Worm (Caenorhabditis elegans): ENCODE results near the gene F40G12.2.

The F40G12.2 gene

DNA sequence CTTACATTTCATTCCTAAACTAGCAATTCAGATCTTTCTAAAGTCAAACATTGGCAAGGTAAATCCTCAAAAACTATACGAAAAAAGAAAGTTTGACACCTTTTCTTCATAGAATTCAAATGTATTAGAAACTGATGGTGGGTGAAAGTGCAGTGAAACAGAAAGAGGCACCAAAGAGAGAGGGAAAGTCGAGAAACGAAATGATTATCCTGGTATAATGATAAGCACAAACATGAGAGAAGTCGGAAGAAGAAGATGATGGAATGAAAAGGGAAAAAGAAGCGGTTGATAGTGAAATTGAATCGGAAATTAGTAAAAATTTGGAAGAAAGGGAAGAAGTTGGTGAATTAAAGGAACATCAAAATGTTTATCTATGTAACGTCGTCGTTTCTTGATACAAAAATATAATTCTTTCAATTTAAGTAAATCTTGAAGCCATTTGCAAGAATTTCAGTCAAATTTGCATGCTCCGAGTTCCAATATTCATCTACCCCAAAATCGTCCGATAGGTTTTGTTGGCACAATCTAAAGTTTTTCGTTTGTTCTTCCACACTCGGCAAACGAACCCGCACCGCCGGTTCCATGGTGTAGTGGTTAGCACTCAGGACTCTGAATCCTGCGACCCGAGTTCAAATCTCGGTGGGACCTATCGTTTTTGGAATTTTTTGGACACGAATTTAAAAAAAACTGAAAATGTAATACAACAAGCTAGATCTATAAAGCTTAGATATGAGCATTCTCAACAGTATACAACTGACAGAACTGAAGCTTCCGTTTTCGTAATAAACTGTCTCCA, 29.7 kb downstream of the F40G12.2 start:
- TF ChIP-seq hnd-1 (tag; optimal IDR thresholded peaks at IDR 0.05) (no peak), B0310.2 (tag; optimal IDR thresholded peaks at IDR 0.05) (no peak), pes-1 (GFP tag; IDR thresholded peaks at IDR 0.05) (no peak), scrt-1 (GFP tag; IDR thresholded peaks at IDR 0.05) (no peak), sea-1 (GFP tag; conservative IDR thresholded peaks at IDR 0.05) (no peak)

DNA sequence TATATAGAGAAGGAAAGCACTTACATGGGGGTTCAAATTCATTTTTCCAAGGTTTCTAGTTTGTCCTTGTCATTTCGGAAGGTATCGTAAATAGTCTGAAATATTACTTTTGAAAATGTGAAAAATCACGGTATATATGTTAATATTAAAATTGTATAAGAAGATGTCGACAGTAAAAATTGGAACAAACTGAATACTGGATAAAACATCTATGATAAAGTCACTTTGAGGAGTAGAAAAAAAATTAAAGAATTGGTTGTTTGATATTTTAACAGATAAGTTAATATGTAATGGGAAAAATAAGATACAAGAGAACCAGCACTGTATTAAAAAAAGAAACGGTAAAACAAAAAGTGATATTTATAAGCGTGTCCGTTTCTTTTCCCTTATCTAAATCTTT, 34.4 kb downstream of the F40G12.2 start, which contains the start of gene nep-21:
Gene nep-21 (minus strand): TSS at position 101 of the 400 bp plus-strand sequence.
- TF ChIP-seq ceh-13 (GFP tag; optimal IDR thresholded peaks at IDR 0.05) (no peak), ama-1 (optimal IDR thresholded peaks at IDR 0.05) (no peak), ceh-36 (tag; optimal IDR thresholded peaks at IDR 0.05) (no peak), sea-1 (GFP tag; conservative IDR thresholded peaks at IDR 0.05) (no peak), ets-7 (tag; optimal IDR thresholded peaks at IDR 0.05) (no peak), B0310.2 (tag; optimal IDR thresholded peaks at IDR 0.05) (no peak), aly-1 (tag; optimal IDR thresholded peaks at IDR 0.05) (no peak), pes-1 (GFP tag; IDR thresholded peaks at IDR 0.05) (no peak), hnd-1 (tag; optimal IDR thresholded peaks at IDR 0.05) (no peak), flt-1 (GFP tag; IDR thresholded peaks at IDR 0.05) (no peak), hmg-4 (GFP tag; optimal IDR thresholded peaks at IDR 0.05) (no peak)

DNA sequence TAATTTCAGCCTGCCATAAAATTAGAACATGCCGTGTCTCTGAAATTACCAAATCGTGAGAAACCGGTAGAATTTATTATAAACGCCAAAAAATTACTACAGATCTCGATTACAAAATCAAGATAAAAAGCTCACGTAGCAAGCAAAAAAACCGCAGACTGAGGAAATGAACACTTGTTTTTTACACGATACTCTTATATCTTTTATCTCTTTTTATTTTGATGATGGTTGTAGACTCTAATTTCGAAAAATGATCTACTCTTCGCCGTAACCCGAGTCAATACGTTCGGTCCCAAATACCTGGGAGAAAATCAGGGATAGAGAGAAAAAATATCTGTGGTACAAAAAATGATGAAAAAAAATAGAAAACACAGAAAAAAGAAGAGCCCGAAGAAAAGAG, 37.6 kb downstream of the F40G12.2 start:
- TF ChIP-seq tra-4 (tag; optimal IDR thresholded peaks at IDR 0.05) (no peak), flt-1 (GFP tag; IDR thresholded peaks at IDR 0.05) (no peak), hnd-1 (tag; optimal IDR thresholded peaks at IDR 0.05) (no peak), sea-1 (GFP tag; conservative IDR thresholded peaks at IDR 0.05) (no peak), tbx-37 (GFP tag; conservative IDR thresholded peaks at IDR 0.05) (no peak)

ce11 chrV:14215106-14215505, 45.6 kb downstream of the F40G12.2 start, which contains the start of gene T16A9.5:
TSS of gene T16A9.5 (minus strand) at chrV:14215206.
- TF ChIP-seq flt-1 (GFP tag; IDR thresholded peaks at IDR 0.05) (no peak), tra-4 (tag; optimal IDR thresholded peaks at IDR 0.05) (no peak), ceh-36 (tag; optimal IDR thresholded peaks at IDR 0.05) (no peak), ama-1 (optimal IDR thresholded peaks at IDR 0.05) (no peak), ceh-13 (GFP tag; optimal IDR thresholded peaks at IDR 0.05) (no peak), tbx-11 (GFP tag; IDR thresholded peaks at IDR 0.05) (no peak), sea-1 (GFP tag; conservative IDR thresholded peaks at IDR 0.05) (no peak), ets-7 (tag; optimal IDR thresholded peaks at IDR 0.05) (no peak), F13C5.2 (tag; optimal IDR thresholded peaks at IDR 0.05) (no peak), hmg-4 (GFP tag; optimal IDR thresholded peaks at IDR 0.05) (no peak), B0310.2 (tag; optimal IDR thresholded peaks at IDR 0.05) (no peak), pes-1 (GFP tag; IDR thresholded peaks at IDR 0.05) (no peak), hmbx-1 (tag; optimal IDR thresholded peaks at IDR 0.05) (no peak), aly-1 (tag; optimal IDR thresholded peaks at IDR 0.05) (no peak), scrt-1 (GFP tag; IDR thresholded peaks at IDR 0.05) (no peak), hnd-1 (tag; optimal IDR thresholded peaks at IDR 0.05) (no peak), tbx-37 (GFP tag; conservative IDR thresholded peaks at IDR 0.05) (no peak)

- TF ChIP-seq hmbx-1 (tag; optimal IDR thresholded peaks at IDR 0.05) (no peak), ama-1 (optimal IDR thresholded peaks at IDR 0.05) (no peak), aly-1 (tag; optimal IDR thresholded peaks at IDR 0.05) (no peak), hmg-4 (GFP tag; optimal IDR thresholded peaks at IDR 0.05) (no peak), ceh-13 (GFP tag; optimal IDR thresholded peaks at IDR 0.05) (no peak), scrt-1 (GFP tag; IDR thresholded peaks at IDR 0.05) (no peak), pes-1 (GFP tag; IDR thresholded peaks at IDR 0.05) (no peak), flt-1 (GFP tag; IDR thresholded peaks at IDR 0.05) (no peak), tbx-37 (GFP tag; conservative IDR thresholded peaks at IDR 0.05) (no peak), F13C5.2 (tag; optimal IDR thresholded peaks at IDR 0.05) (no peak), tra-4 (tag; optimal IDR thresholded peaks at IDR 0.05) (no peak), hnd-1 (tag; optimal IDR thresholded peaks at IDR 0.05) (no peak), ets-7 (tag; optimal IDR thresholded peaks at IDR 0.05) (no peak)
Observed at ce11 chrV:14212813-14213212, 47.9 kb downstream of the F40G12.2 start.

ce11 chrV:14210743-14211142, 50.0 kb downstream of the F40G12.2 start, which contains the start of gene str-230:
TSS of gene str-230 (minus strand) at chrV:14210843.
- no peak for TF ChIP-seq F13C5.2 (tag; optimal IDR thresholded peaks at IDR 0.05)
- no peak for TF ChIP-seq sea-1 (GFP tag; conservative IDR thresholded peaks at IDR 0.05)
- TF ChIP-seq hmbx-1 (tag; optimal IDR thresholded peaks at IDR 0.05): no peak
- TF ChIP-seq ets-7 (tag; optimal IDR thresholded peaks at IDR 0.05): no peak
- no peak for TF ChIP-seq hmg-4 (GFP tag; optimal IDR thresholded peaks at IDR 0.05)
- no peak for TF ChIP-seq ceh-36 (tag; optimal IDR thresholded peaks at IDR 0.05)
- TF ChIP-seq tbx-11 (GFP tag; IDR thresholded peaks at IDR 0.05): no peak
- no peak for TF ChIP-seq ama-1 (optimal IDR thresholded peaks at IDR 0.05)
- TF ChIP-seq tbx-37 (GFP tag; conservative IDR thresholded peaks at IDR 0.05): no peak
- TF ChIP-seq hnd-1 (tag; optimal IDR thresholded peaks at IDR 0.05): no peak
- no peak for TF ChIP-seq flt-1 (GFP tag; IDR thresholded peaks at IDR 0.05)
- TF ChIP-seq tra-4 (tag; optimal IDR thresholded peaks at IDR 0.05): no peak
- no peak for TF ChIP-seq scrt-1 (GFP tag; IDR thresholded peaks at IDR 0.05)
- TF ChIP-seq ceh-13 (GFP tag; optimal IDR thresholded peaks at IDR 0.05): no peak
- no peak for TF ChIP-seq aly-1 (tag; optimal IDR thresholded peaks at IDR 0.05)
- TF ChIP-seq B0310.2 (tag; optimal IDR thresholded peaks at IDR 0.05): no peak
